Fruit fly (Drosophila melanogaster) whole organism, embryonic: ENCODE measurements around the gene Nthl1.
A peak's percentile ranks its signal among the peaks of the same experiment; 100 is the strongest.

ENCODE experiments used
- ATbp ChIP-seq: fragments of 200-800 bp; sonication (Bioruptor generic); optimal IDR thresholded peaks from 2 replicates; lab custom pipeline; 2017; ENCODE audit warnings: missing biosample characterization, mild to moderate bottlenecking, missing genetic modification characterization, missing genetic modification reagents
- Bteb2 ChIP-seq: fragments of 200-800 bp; sonication (Bioruptor generic); optimal IDR thresholded peaks from 2 replicates; lab custom pipeline; 2016; ENCODE audit warnings: missing biosample characterization, missing genetic modification characterization
- CG10147 ChIP-seq: fragments of 200-800 bp; sonication (Bioruptor generic); optimal IDR thresholded peaks from 2 replicates; lab custom pipeline; 2019; ENCODE audit warnings: missing biosample characterization, mild to moderate bottlenecking, missing genetic modification characterization, moderate library complexity
- CG10462 ChIP-seq: fragments of 200-800 bp; sonication (Bioruptor generic); optimal IDR thresholded peaks from 2 replicates; lab custom pipeline; 2016; ENCODE audit warnings: missing biosample characterization, missing genetic modification characterization
- CG12071 ChIP-seq: fragments of 200-800 bp; sonication (Bioruptor generic); optimal IDR thresholded peaks from 3 replicates; lab custom pipeline; 2018; ENCODE audit warnings: missing biosample characterization, mild to moderate bottlenecking, missing genetic modification characterization
- CG12659 ChIP-seq: fragments of 200-800 bp; sonication (Bioruptor generic); optimal IDR thresholded peaks from 3 replicates; lab custom pipeline; 2017; ENCODE audit warnings: mild to moderate bottlenecking, missing biosample characterization, missing genetic modification reagents, missing genetic modification characterization
- CG1529 ChIP-seq: fragments of 200-800 bp; sonication (Bioruptor generic); optimal IDR thresholded peaks from 3 replicates; lab custom pipeline; 2018; ENCODE audit warnings: missing biosample characterization, missing genetic modification characterization
- CG1603 ChIP-seq: fragments of 200-800 bp; sonication (Bioruptor generic); optimal IDR thresholded peaks from 2 replicates; lab custom pipeline; 2019; ENCODE audit warnings: missing biosample characterization, mild to moderate bottlenecking, missing genetic modification characterization, moderate library complexity
- CG30403 ChIP-seq: fragments of 200-800 bp; sonication (Bioruptor generic); optimal IDR thresholded peaks from 3 replicates; lab custom pipeline; 2016; ENCODE audit warnings: missing biosample characterization, missing genetic modification characterization
- CG33213 ChIP-seq: fragments of 200-800 bp; sonication (Bioruptor generic); optimal IDR thresholded peaks from 3 replicates; lab custom pipeline; 2016; ENCODE audit warnings: missing biosample characterization, missing genetic modification characterization
- CG4282 ChIP-seq: fragments of 200-800 bp; sonication (Bioruptor generic); optimal IDR thresholded peaks from 2 replicates; lab custom pipeline; 2016; ENCODE audit warnings: missing biosample characterization, missing genetic modification characterization
- CG4328 ChIP-seq: fragments of 200-800 bp; sonication (Bioruptor generic); optimal IDR thresholded peaks from 3 replicates; lab custom pipeline; 2017; ENCODE audit warnings: missing biosample characterization, missing genetic modification reagents, missing genetic modification characterization
- CG5245 ChIP-seq: fragments of 200-800 bp; sonication (Bioruptor generic); optimal IDR thresholded peaks from 3 replicates; lab custom pipeline; 2016; ENCODE audit warnings: missing biosample characterization, missing genetic modification characterization
- CG7928 ChIP-seq: fragments of 200-800 bp; sonication (Bioruptor generic); optimal IDR thresholded peaks from 2 replicates; lab custom pipeline; 2017; ENCODE audit warnings: missing biosample characterization, mild to moderate bottlenecking, missing genetic modification characterization
- CHES-1-like ChIP-seq: fragments of 200-800 bp; sonication (Bioruptor generic); optimal IDR thresholded peaks from 2 replicates; lab custom pipeline; 2016; ENCODE audit warnings: missing biosample characterization, missing genetic modification characterization
- Camta ChIP-seq: fragments of 200-800 bp; sonication (Bioruptor generic); optimal IDR thresholded peaks from 2 replicates; lab custom pipeline; 2016; ENCODE audit warnings: missing biosample characterization, missing genetic modification characterization
- GATAe ChIP-seq: fragments of 200-800 bp; sonication (Bioruptor generic); conservative IDR thresholded peaks from 2 replicates; pipeline ENCODE4 v1.3.6; 2022; ENCODE audit warnings: missing biosample characterization, missing genetic modification characterization
- H15 ChIP-seq: fragments of 200-800 bp; sonication (Bioruptor generic); IDR thresholded peaks from 3 replicates; pipeline ENCODE4 v1.3.6; 2022; ENCODE audit warnings: missing biosample characterization, missing genetic modification characterization
- HmgZ ChIP-seq: fragments of 200-800 bp; sonication (Bioruptor generic); optimal IDR thresholded peaks from 2 replicates; lab custom pipeline; 2018; ENCODE audit warnings: missing biosample characterization, mild to moderate bottlenecking, missing genetic modification characterization
- Hmx ChIP-seq: fragments of 200-800 bp; sonication (Bioruptor generic); optimal IDR thresholded peaks from 2 replicates; lab custom pipeline; 2016; ENCODE audit warnings: missing biosample characterization, missing genetic modification characterization
- Hr39 ChIP-seq: fragments of >200 bp; optimal IDR thresholded peaks from 2 replicates; lab custom pipeline; 2017
- MESR4 ChIP-seq: fragments of 200-800 bp; sonication (Bioruptor generic); optimal IDR thresholded peaks from 2 replicates; lab custom pipeline; 2018; ENCODE audit warnings: missing biosample characterization, mild to moderate bottlenecking, missing genetic modification characterization, moderate library complexity
- Pdp1 ChIP-seq, 2 experiments: fragments of 200-800 bp; sonication (Bioruptor generic); optimal IDR thresholded peaks; 3 replicates each; lab custom pipeline; 2016; ENCODE audit warnings: missing biosample characterization in 2 of 2, missing genetic modification characterization in 2 of 2, mild to moderate bottlenecking in 1 of 2, moderate library complexity in 1 of 2
- Sox100B ChIP-seq: fragments of 200-800 bp; sonication (Bioruptor generic); optimal IDR thresholded peaks from 3 replicates; lab custom pipeline; 2018; ENCODE audit warnings: missing biosample characterization, mild to moderate bottlenecking, missing genetic modification characterization
- Sry-δ ChIP-seq: fragments of 200-800 bp; sonication (Bioruptor generic); optimal IDR thresholded peaks from 2 replicates; lab custom pipeline; 2016; ENCODE audit warnings: missing biosample characterization, missing genetic modification characterization
- Tbp ChIP-seq: fragments of >200 bp; optimal IDR thresholded peaks from 2 replicates; lab custom pipeline; 2018; ENCODE audit warnings: missing biosample characterization, missing genetic modification characterization
- Vsx1 ChIP-seq: fragments of 200-800 bp; sonication (Bioruptor generic); optimal IDR thresholded peaks from 2 replicates; lab custom pipeline; 2017; ENCODE audit warnings: missing biosample characterization, mild to moderate bottlenecking, missing genetic modification characterization, missing genetic modification reagents
- abd-A ChIP-seq: fragments of 200-800 bp; sonication (Bioruptor generic); optimal IDR thresholded peaks from 3 replicates; lab custom pipeline; 2019; ENCODE audit warnings: missing biosample characterization, mild to moderate bottlenecking, missing genetic modification characterization, moderate library complexity
- ash1 ChIP-seq: fragments of 200-800 bp; sonication (Bioruptor generic); optimal IDR thresholded peaks from 2 replicates; lab custom pipeline; 2018; ENCODE audit warnings: missing biosample characterization, mild to moderate bottlenecking, missing genetic modification characterization
- crol ChIP-seq: fragments of 200-800 bp; sonication (Bioruptor generic); IDR thresholded peaks from 2 replicates; pipeline ENCODE4 v1.3.6; 2022; ENCODE audit warnings: missing biosample characterization, missing genetic modification characterization
- dmrt99B ChIP-seq: fragments of 200-800 bp; sonication (Bioruptor generic); optimal IDR thresholded peaks from 2 replicates; lab custom pipeline; 2018; ENCODE audit warnings: missing biosample characterization, mild to moderate bottlenecking, missing genetic modification characterization, moderate library complexity
- eve ChIP-seq, 2 experiments: fragments of >200 bp; optimal IDR thresholded peaks; 2 replicates each; lab custom pipeline; 2017; ENCODE audit warnings: missing biosample characterization in 2 of 2, missing genetic modification characterization in 2 of 2
- fd102C ChIP-seq: fragments of 200-800 bp; sonication (Bioruptor generic); optimal IDR thresholded peaks from 2 replicates; lab custom pipeline; 2018; ENCODE audit warnings: missing biosample characterization, mild to moderate bottlenecking, missing genetic modification characterization, moderate library complexity
- fd3F ChIP-seq: fragments of 200-800 bp; sonication (Bioruptor generic); optimal IDR thresholded peaks from 2 replicates; lab custom pipeline; 2018; ENCODE audit warnings: missing biosample characterization, mild to moderate bottlenecking, missing genetic modification characterization, moderate library complexity
- h ChIP-seq: fragments of >200 bp; optimal IDR thresholded peaks from 2 replicates; lab custom pipeline; 2017
- ham ChIP-seq: fragments of 200-800 bp; sonication (Bioruptor generic); IDR thresholded peaks from 2 replicates; pipeline ENCODE4 v1.3.6; 2022; ENCODE audit warnings: missing biosample characterization, missing genetic modification characterization
- ind ChIP-seq: fragments of 200-800 bp; sonication (Bioruptor generic); optimal IDR thresholded peaks from 3 replicates; lab custom pipeline; 2016; ENCODE audit warnings: missing biosample characterization, missing genetic modification characterization
- insv ChIP-seq, 2 experiments: fragments of 200-800 bp; sonication (Bioruptor generic); optimal IDR thresholded peaks; 3 replicates each; lab custom pipeline; 2016 to 2018; ENCODE audit warnings: missing biosample characterization in 2 of 2, missing genetic modification characterization in 2 of 2
- lbe ChIP-seq: fragments of 200-800 bp; sonication (Bioruptor generic); optimal IDR thresholded peaks from 2 replicates; lab custom pipeline; 2016; ENCODE audit warnings: missing biosample characterization, mild to moderate bottlenecking, missing genetic modification characterization
- maf-S ChIP-seq: fragments of 200-800 bp; sonication (Bioruptor generic); optimal IDR thresholded peaks from 2 replicates; lab custom pipeline; 2016; ENCODE audit warnings: missing biosample characterization, missing genetic modification characterization
- mam ChIP-seq: fragments of 200-800 bp; sonication (Bioruptor generic); optimal IDR thresholded peaks from 3 replicates; lab custom pipeline; 2016; ENCODE audit warnings: missing biosample characterization, missing genetic modification characterization
- nerfin-1 ChIP-seq: fragments of 200-800 bp; sonication (Bioruptor generic); optimal IDR thresholded peaks from 3 replicates; lab custom pipeline; 2019; ENCODE audit warnings: missing biosample characterization, mild to moderate bottlenecking, missing genetic modification characterization, moderate library complexity
- peb ChIP-seq: fragments of 200-800 bp; sonication (Bioruptor generic); IDR thresholded peaks from 2 replicates; pipeline ENCODE4 v1.3.6; 2022; ENCODE audit warnings: missing biosample characterization, missing genetic modification characterization
- phol ChIP-seq: fragments of 200-800 bp; sonication (Bioruptor generic); optimal IDR thresholded peaks from 3 replicates; lab custom pipeline; 2018; ENCODE audit warnings: missing biosample characterization, mild to moderate bottlenecking, missing genetic modification characterization, moderate library complexity
- scrt ChIP-seq: fragments of 200-800 bp; sonication (Bioruptor generic); optimal IDR thresholded peaks from 2 replicates; lab custom pipeline; 2018; ENCODE audit warnings: missing biosample characterization, mild to moderate bottlenecking, missing genetic modification characterization, moderate library complexity
- sd ChIP-seq: fragments of 200-800 bp; sonication (Bioruptor generic); optimal IDR thresholded peaks from 3 replicates; lab custom pipeline; 2018; ENCODE audit warnings: missing biosample characterization, mild to moderate bottlenecking, missing genetic modification characterization, moderate library complexity
- seq ChIP-seq: fragments of 200-800 bp; sonication (Bioruptor generic); IDR thresholded peaks from 2 replicates; pipeline ENCODE4 v1.3.6; 2022; ENCODE audit warnings: missing biosample characterization, missing genetic modification characterization
- ssp ChIP-seq: fragments of 200-800 bp; sonication (Bioruptor generic); IDR thresholded peaks from 2 replicates; pipeline ENCODE4 v1.3.6; 2022; ENCODE audit warnings: missing biosample characterization, missing genetic modification characterization
- tio ChIP-seq: fragments of 200-800 bp; sonication (Bioruptor generic); optimal IDR thresholded peaks from 2 replicates; lab custom pipeline; 2017; ENCODE audit warnings: missing biosample characterization, missing genetic modification characterization, inconsistent platforms
- toy ChIP-seq: fragments of 200-800 bp; sonication (Bioruptor generic); IDR thresholded peaks from 2 replicates; pipeline ENCODE4 v1.3.6; 2022; ENCODE audit warnings: missing biosample characterization, missing genetic modification characterization

The Nthl1 gene

dm6 chr2L:20970792-20971191 lies 43.1 kb upstream of the Nthl1 start (continued):
- TF ChIP-seq dmrt99B (tag; lab: Kevin White, UChicago) (no peak), ATbp (GFP tag; lab: Kevin White, UChicago) (no peak)

dm6 chr2L:20969674-20970297 lies 42.1 kb upstream of the Nthl1 start:
- TF ChIP-seq Camta (no peak), abd-A (tag; lab: Kevin White, UChicago) (peak; percentile 81), CG4328 (GFP tag; lab: Kevin White, UChicago) (peak; percentile 30), lbe (GFP tag; lab: Kevin White, UChicago) (no peak), sd (peak; percentile 27), Sry-δ (GFP tag; lab: Kevin White, UChicago) (no peak), toy (GFP tag; lab: Robert Waterston, UW) (no peak), CG7928 (GFP tag; lab: Kevin White, UChicago) (no peak), Sox100B (no peak), CG10147 (GFP tag; lab: Kevin White, UChicago) (no peak), tio (GFP tag; lab: Kevin White, UChicago) (no peak), MESR4 (GFP tag; lab: Kevin White, UChicago) (no peak), ham (GFP tag; lab: Robert Waterston, UW) (no peak), insv (GFP tag; optimal IDR thresholded peaks at IDR 0.05; lab: Kevin White, UChicago) (no peak), ash1 (GFP tag; lab: Kevin White, UChicago) (no peak), Pdp1 (GFP tag; optimal IDR thresholded peaks at IDR 0.05; lab: Kevin White, UChicago) (peak in 1 of 2 experiments; percentile 29), mam (no peak), Bteb2 (GFP tag; lab: Kevin White, UChicago) (no peak), peb (no peak), crol (GFP tag; lab: Robert Waterston, UW) (peak; percentile 60; the same call in 1 of the 2 replicates), maf-S (GFP tag; lab: Kevin White, UChicago) (no peak), Hmx (no peak), CG33213 (GFP tag; lab: Kevin White, UChicago) (no peak), CG5245 (GFP tag; lab: Kevin White, UChicago) (no peak), fd3F (GFP tag; lab: Kevin White, UChicago) (no peak), eve (GFP tag; optimal IDR thresholded peaks at IDR 0.05; lab: Kevin White, UChicago) (peak in 1 of 2 experiments; percentile 60), scrt (GFP tag; lab: Kevin White, UChicago) (no peak), CG12071 (GFP tag; lab: Kevin White, UChicago) (no peak), fd102C (no peak), CG12659 (GFP tag; lab: Kevin White, UChicago) (no peak), CHES-1-like (GFP tag; lab: Kevin White, UChicago) (no peak), GATAe (GFP tag; lab: Robert Waterston, UW) (no peak), CG1529 (GFP tag; lab: Kevin White, UChicago) (no peak), ind (GFP tag; lab: Kevin White, UChicago) (no peak), Tbp (GFP tag; lab: Kevin White, UChicago) (no peak), CG1603 (no peak), h (lab: Kevin White, UChicago) (no peak), Hr39 (lab: Kevin White, UChicago) (no peak), Vsx1 (no peak), nerfin-1 (tag; lab: Kevin White, UChicago) (no peak), H15 (GFP tag; lab: Robert Waterston, UW) (no peak), CG30403 (GFP tag; lab: Kevin White, UChicago) (no peak), phol (tag; lab: Kevin White, UChicago) (no peak), seq (GFP tag; lab: Robert Waterston, UW) (no peak), CG10462 (GFP tag; lab: Kevin White, UChicago) (no peak), ssp (GFP tag; lab: Robert Waterston, UW) (no peak), CG4282 (GFP tag; lab: Kevin White, UChicago) (no peak), HmgZ (no peak)
